Worm (Caenorhabditis elegans) whole organism, young adult: ENCODE data around the gene gba-2.

ENCODE experiments used
- attf-3 ChIP-seq: fragments of 200-800 bp; sonication (Bioruptor generic); conservative IDR thresholded peaks from 2 replicates; pipeline ENCODE4 v1.3.6; 2022; ENCODE audit warnings: missing genetic modification reagents, missing genetic modification characterization, missing compliant biosample characterization
- let-607 ChIP-seq, 2 experiments: fragments of 200-800 bp in 1 of 2; sonication (Bioruptor generic) in 1 of 2; sonication (generic microtip) in 1 of 2; optimal IDR thresholded peaks; 2 replicates each; lab custom pipeline; 2016 to 2018; ENCODE audit warnings: mild to moderate bottlenecking in 2 of 2, missing compliant biosample characterization in 2 of 2, missing genetic modification characterization in 2 of 2, moderate library complexity in 2 of 2, missing genotype in 1 of 2
- nfyb-1 ChIP-seq: fragments of 200-800 bp; sonication (Bioruptor generic); IDR thresholded peaks from 2 replicates; pipeline ENCODE4 v1.3.6; 2022; ENCODE audit warnings: missing genetic modification reagents, missing genetic modification characterization, missing compliant biosample characterization
- nhr-179 ChIP-seq: sonication (generic microtip); optimal IDR thresholded peaks from 2 replicates; lab custom pipeline; 2016; ENCODE audit warnings: mild to moderate bottlenecking, missing genetic modification characterization, missing compliant biosample characterization
- repo-1 ChIP-seq: sonication (generic microtip); optimal IDR thresholded peaks from 2 replicates; lab custom pipeline; 2017; ENCODE audit warnings: mild to moderate bottlenecking, missing genetic modification characterization, missing compliant biosample characterization
- rpc-1 ChIP-seq, 2 experiments: fragments of 150-350 bp in 1 of 2; sonication (generic microtip) in 1 of 2; optimal IDR thresholded peaks; 2 replicates each; lab custom pipeline; 2014 to 2018; ENCODE audit warnings: missing biosample characterization in 1 of 2, missing genetic modification characterization in 1 of 2, missing genetic modification reagents in 1 of 2, missing genotype in 1 of 2
- unc-130 ChIP-seq: sonication (generic microtip); optimal IDR thresholded peaks from 2 replicates; lab custom pipeline; 2016; ENCODE audit warnings: missing genetic modification reagents, missing genetic modification characterization, missing compliant biosample characterization

ce11 chrII:2145566-2145965, 40.7 kb downstream of the gba-2 start, which contains the start of gene C40A11.6:
- TF ChIP-seq rpc-1 (optimal IDR thresholded peaks at IDR 0.05; lab: Kevin White, UChicago): no peak
- no peak for TF ChIP-seq rpc-1 (tag; optimal IDR thresholded peaks at IDR 0.05; lab: Kevin White, UChicago)
- TF ChIP-seq let-607 (tag; optimal IDR thresholded peaks at IDR 0.05; lab: Kevin White, UChicago): no peak
- TF ChIP-seq repo-1 (tag; lab: Kevin White, UChicago): no peak
- TF ChIP-seq nfyb-1 (GFP tag; lab: Robert Waterston, UW): no peak
- no peak for TF ChIP-seq nhr-179
- TF ChIP-seq attf-3 (GFP tag; lab: Robert Waterston, UW): no peak
- no peak for TF ChIP-seq unc-130 (GFP tag; lab: Kevin White, UChicago)
